Worm (Caenorhabditis elegans) whole organism, L4 larva: ENCODE data around the gene R05F9.9.

Experiments
- D1046.2 ChIP-seq: fragments of 200-800 bp; sonication (Bioruptor generic); IDR thresholded peaks from 2 replicates; pipeline ENCODE4 v1.3.6; 2022; ENCODE audit warnings: missing genetic modification characterization, missing compliant biosample characterization
- T26A8.4 ChIP-seq: fragments of 200-800 bp; sonication (Bioruptor generic); IDR thresholded peaks from 2 replicates; pipeline ENCODE4 v1.3.6; 2022; ENCODE audit warnings: missing genetic modification characterization, missing compliant biosample characterization
- Y105C5A.15 ChIP-seq: fragments of 200-800 bp; sonication (Bioruptor generic); IDR thresholded peaks from 2 replicates; pipeline ENCODE4 v1.3.6; 2022; ENCODE audit warnings: missing genetic modification characterization, missing compliant biosample characterization
- Y48G9A.11 ChIP-seq: fragments of 200-800 bp; sonication (Bioruptor generic); IDR thresholded peaks from 2 replicates; pipeline ENCODE4 v1.3.6; 2022; ENCODE audit warnings: missing genetic modification reagents, missing genetic modification characterization, missing compliant biosample characterization
- ZK337.2 ChIP-seq: fragments of 200-800 bp; sonication (Bioruptor generic); IDR thresholded peaks from 2 replicates; pipeline ENCODE4 v1.3.6; 2022; ENCODE audit warnings: missing genetic modification reagents, missing genetic modification characterization, missing compliant biosample characterization
- aha-1 ChIP-seq: fragments of 150-350 bp; peaks from one replicate; lab custom pipeline; 2014; ENCODE audit warnings: missing biosample characterization, missing genetic modification characterization
- aly-2 ChIP-seq: sonication (generic microtip); optimal IDR thresholded peaks from 2 replicates; lab custom pipeline; 2018; ENCODE audit warnings: missing biosample characterization, missing genetic modification characterization
- ama-1 ChIP-seq: fragments of 150-350 bp; optimal IDR thresholded peaks from 2 replicates; lab custom pipeline; 2014; ENCODE audit warnings: inconsistent platforms, mixed read lengths
- attf-4 ChIP-seq: sonication (generic microtip); optimal IDR thresholded peaks from 3 replicates; lab custom pipeline; 2017; ENCODE audit warnings: missing biosample characterization, missing genetic modification characterization
- cey-2 ChIP-seq: sonication (generic microtip); optimal IDR thresholded peaks from 3 replicates; lab custom pipeline; 2017; ENCODE audit warnings: missing genetic modification characterization, mild to moderate bottlenecking, missing compliant biosample characterization, antibody characterized with exemption, borderline replicate concordance; ENCODE audit not compliant: insufficient read depth
- ctbp-1 ChIP-seq: fragments of 200-800 bp; sonication (Bioruptor generic); IDR thresholded peaks from 2 replicates; pipeline ENCODE4 v1.3.6; 2022; ENCODE audit warnings: missing genetic modification reagents, missing genetic modification characterization, missing compliant biosample characterization
- daf-16 ChIP-seq, 3 experiments: sonication (generic microtip); optimal IDR thresholded peaks; 2 replicates each; lab custom pipeline; 2016 to 2017; ENCODE audit warnings: missing genetic modification characterization in 3 of 3, missing genetic modification reagents in 3 of 3, mild to moderate bottlenecking in 2 of 3, missing compliant biosample characterization in 2 of 3, missing biosample characterization in 1 of 3, moderate library complexity in 1 of 3
- daf-8 ChIP-seq: fragments of 200-800 bp; sonication (Bioruptor generic); IDR thresholded peaks from 2 replicates; pipeline ENCODE4 v1.3.6; 2022; ENCODE audit warnings: missing genetic modification characterization, missing compliant biosample characterization
- egl-43 ChIP-seq: fragments of 200-800 bp; sonication (Bioruptor generic); IDR thresholded peaks from 2 replicates; pipeline ENCODE4 v1.3.6; 2022; ENCODE audit warnings: missing genetic modification reagents, missing genetic modification characterization, missing compliant biosample characterization
- hif-1 ChIP-seq, 2 experiments: sonication (generic microtip); optimal IDR thresholded peaks; 2 replicates each; lab custom pipeline; 2016 to 2017; ENCODE audit warnings: missing compliant biosample characterization in 2 of 2, missing genetic modification characterization in 2 of 2, missing genetic modification reagents in 2 of 2, missing genotype in 2 of 2, mild to moderate bottlenecking in 1 of 2
- hlh-11 ChIP-seq: fragments of 200-800 bp; sonication (Bioruptor generic); optimal IDR thresholded peaks from 2 replicates; lab custom pipeline; 2018; ENCODE audit warnings: mild to moderate bottlenecking, missing genetic modification characterization, missing compliant biosample characterization
- jun-1 ChIP-seq: fragments of 150-350 bp; optimal IDR thresholded peaks from 2 replicates; lab custom pipeline; 2014; ENCODE audit warnings: missing biosample characterization, missing genetic modification reagents, missing genetic modification characterization
- lin-13 ChIP-seq: fragments of 150-350 bp; optimal IDR thresholded peaks from 2 replicates; lab custom pipeline; 2014; ENCODE audit warnings: missing biosample characterization, missing genetic modification reagents, missing genetic modification characterization
- lin-29 ChIP-seq: fragments of 200-800 bp; sonication (Bioruptor generic); IDR thresholded peaks from 2 replicates; pipeline ENCODE4 v1.3.6; 2022; ENCODE audit warnings: missing genetic modification reagents, missing genetic modification characterization, missing compliant biosample characterization
- lin-38 ChIP-seq: fragments of 200-800 bp; sonication (Bioruptor generic); IDR thresholded peaks from 2 replicates; pipeline ENCODE4 v1.3.6; 2022; ENCODE audit warnings: missing genetic modification reagents, missing genetic modification characterization, missing compliant biosample characterization
- madf-5 ChIP-seq, 2 experiments: fragments of 200-800 bp; sonication (Bioruptor generic); IDR thresholded peaks; 2 replicates each; pipeline ENCODE4 v1.3.6; 2022; ENCODE audit warnings: missing compliant biosample characterization in 2 of 2, missing genetic modification characterization in 2 of 2
- mxl-3 ChIP-seq: fragments of 200-800 bp; sonication (Bioruptor generic); optimal IDR thresholded peaks from 2 replicates; lab custom pipeline; 2018; ENCODE audit warnings: mild to moderate bottlenecking, missing genetic modification characterization, missing compliant biosample characterization
- nhr-11 ChIP-seq: fragments of 150-350 bp; optimal IDR thresholded peaks from 2 replicates; lab custom pipeline; 2014; ENCODE audit warnings: missing biosample characterization, missing genetic modification characterization
- nhr-111 ChIP-seq: fragments of 200-800 bp; sonication (Bioruptor generic); optimal IDR thresholded peaks from 2 replicates; lab custom pipeline; 2018; ENCODE audit warnings: mild to moderate bottlenecking, missing genetic modification characterization, missing compliant biosample characterization
- nhr-41 ChIP-seq: fragments of 200-800 bp; sonication (Bioruptor generic); IDR thresholded peaks from 2 replicates; pipeline ENCODE4 v1.3.6; 2022; ENCODE audit warnings: missing genetic modification reagents, missing genetic modification characterization, missing compliant biosample characterization
- nhr-42 ChIP-seq: fragments of 200-800 bp; sonication (Bioruptor generic); IDR thresholded peaks from 2 replicates; pipeline ENCODE4 v1.3.6; 2022; ENCODE audit warnings: missing genetic modification characterization, missing compliant biosample characterization
- nhr-48 ChIP-seq: sonication (generic microtip); optimal IDR thresholded peaks from 2 replicates; lab custom pipeline; 2016; ENCODE audit warnings: mild to moderate bottlenecking, missing genetic modification characterization, missing compliant biosample characterization
- nhr-77 ChIP-seq: fragments of 150-350 bp; optimal IDR thresholded peaks from 2 replicates; lab custom pipeline; 2014; ENCODE audit warnings: missing biosample characterization, missing genetic modification characterization
- pha-4 ChIP-seq, 2 experiments: fragments of 150-350 bp in 1 of 2; fragments of 200-800 bp in 1 of 2; sonication (Bioruptor generic) in 1 of 2; IDR thresholded peaks in 1 of 2; optimal IDR thresholded peaks in 1 of 2; 2 replicates each; pipeline versions ENCODE4 v1.3.6 to Lab custom; 2014 to 2022; ENCODE audit warnings: missing genetic modification characterization in 2 of 2, missing genetic modification reagents in 2 of 2, missing biosample characterization in 1 of 2, missing compliant biosample characterization in 1 of 2
- php-3 ChIP-seq: fragments of 200-800 bp; sonication (Bioruptor generic); IDR thresholded peaks from 2 replicates; pipeline ENCODE4 v1.3.6; 2022; ENCODE audit warnings: missing genetic modification reagents, missing genetic modification characterization, missing compliant biosample characterization
- rbr-2 ChIP-seq: sonication (generic microtip); optimal IDR thresholded peaks from 2 replicates; lab custom pipeline; 2016; ENCODE audit warnings: missing genotype, missing genetic modification characterization, missing compliant biosample characterization
- saeg-2 ChIP-seq: fragments of 200-800 bp; sonication (Bioruptor generic); IDR thresholded peaks from 2 replicates; pipeline ENCODE4 v1.3.6; 2022; ENCODE audit warnings: missing genetic modification reagents, missing genetic modification characterization, missing compliant biosample characterization
- set-16 ChIP-seq: fragments of 200-800 bp; sonication (Bioruptor generic); IDR thresholded peaks from 2 replicates; pipeline ENCODE4 v1.3.6; 2022; ENCODE audit warnings: missing genetic modification reagents, missing genetic modification characterization, missing compliant biosample characterization
- snpc-1.2 ChIP-seq: fragments of 200-800 bp; sonication (Bioruptor generic); IDR thresholded peaks from 2 replicates; pipeline ENCODE4 v1.3.6; 2022; ENCODE audit warnings: missing genetic modification reagents, missing genetic modification characterization, missing compliant biosample characterization
- spr-1 ChIP-seq: sonication (generic microtip); optimal IDR thresholded peaks from 2 replicates; lab custom pipeline; 2016; ENCODE audit warnings: mild to moderate bottlenecking, missing genetic modification characterization, missing compliant biosample characterization
- tag-97 ChIP-seq: fragments of 200-800 bp; sonication (Bioruptor generic); IDR thresholded peaks from 2 replicates; pipeline ENCODE4 v1.3.6; 2022; ENCODE audit warnings: missing genetic modification characterization, missing compliant biosample characterization
- vab-7 ChIP-seq: fragments of 200-800 bp; sonication (Bioruptor generic); IDR thresholded peaks from 2 replicates; pipeline ENCODE4 v1.3.6; 2022; ENCODE audit warnings: missing genetic modification reagents, missing genetic modification characterization, missing compliant biosample characterization
- zfp-3 ChIP-seq: fragments of 200-800 bp; sonication (Bioruptor generic); conservative IDR thresholded peaks from 2 replicates; pipeline ENCODE4 v1.3.6; 2022; ENCODE audit warnings: missing genetic modification reagents, missing genetic modification characterization, missing compliant biosample characterization
- zip-11 ChIP-seq: fragments of 200-800 bp; sonication (Bioruptor generic); IDR thresholded peaks from 2 replicates; pipeline ENCODE4 v1.3.6; 2022; ENCODE audit warnings: missing genetic modification characterization, missing compliant biosample characterization
- zip-2 ChIP-seq: fragments of 150-350 bp; optimal IDR thresholded peaks from 2 replicates; lab custom pipeline; 2014; ENCODE audit warnings: missing biosample characterization, missing genetic modification characterization

R05F9.9 gene

ce11 chrII:4857873-4858364 is 44.0 kb downstream of the R05F9.9 start, which contains the start of gene F11G11.5:
F11G11.5 (plus strand) TSS chrII:4857923.
- TF ChIP-seq nhr-111 (GFP tag; lab: Kevin White, UChicago) (no peak), aly-2 (tag; lab: Kevin White, UChicago) (no peak), rbr-2 (tag; lab: Kevin White, UChicago) (no peak), ctbp-1 (GFP tag; lab: Robert Waterston, UW) (no peak), hlh-11 (no peak), zfp-3 (GFP tag; lab: Robert Waterston, UW) (no peak), php-3 (GFP tag; lab: Robert Waterston, UW) (0 out of 2 replicates have a peak, but pooled peaks have one; percentile 6), ama-1 (lab: Kevin White, UChicago) (peak; percentile 25), mxl-3 (GFP tag; lab: Kevin White, UChicago) (no peak), nhr-11 (tag; lab: Kevin White, UChicago) (no peak), pha-4 (GFP tag; IDR thresholded peaks at IDR 0.05; lab: Robert Waterston, UW) (peak; percentile 30; the same call in 1 of the 2 replicates), pha-4 (tag; optimal IDR thresholded peaks at IDR 0.05; lab: Kevin White, UChicago) (no peak), madf-5 (GFP tag; IDR thresholded peaks at IDR 0.05; lab: Robert Waterston, UW) (no peak), T26A8.4 (GFP tag; lab: Robert Waterston, UW) (peak; percentile 70), attf-4 (tag; lab: Kevin White, UChicago) (no peak), cey-2 (tag; lab: Kevin White, UChicago) (no peak), egl-43 (GFP tag; lab: Robert Waterston, UW) (peak; percentile 67; the same call in 1 of the 2 replicates), D1046.2 (GFP tag; lab: Robert Waterston, UW) (0 out of 2 replicates have a peak, but pooled peaks have one; percentile 48), ZK337.2 (no peak), spr-1 (no peak), Y48G9A.11 (GFP tag; lab: Robert Waterston, UW) (0 out of 2 replicates have a peak, but pooled peaks have one; percentile 33), nhr-48 (tag; lab: Kevin White, UChicago) (no peak), vab-7 (GFP tag; lab: Robert Waterston, UW) (no peak), snpc-1.2 (GFP tag; lab: Robert Waterston, UW) (no peak; the same call in 1 of the 2 replicates), nhr-77 (no peak), saeg-2 (GFP tag; lab: Robert Waterston, UW) (no peak), aha-1 (no peak), zip-2 (tag; lab: Kevin White, UChicago) (no peak), zip-11 (no peak), set-16 (peak; percentile 67), lin-13 (GFP tag; lab: Kevin White, UChicago) (no peak), Y105C5A.15 (GFP tag; lab: Robert Waterston, UW) (no peak), lin-29 (GFP tag; lab: Robert Waterston, UW) (no peak), tag-97 (GFP tag; lab: Robert Waterston, UW) (no peak), lin-38 (GFP tag; lab: Robert Waterston, UW) (peak; percentile 35; the same call in 1 of the 2 replicates), hif-1 (tag; optimal IDR thresholded peaks at IDR 0.05; lab: Kevin White, UChicago) (no peak), daf-16 (GFP tag; optimal IDR thresholded peaks at IDR 0.05; lab: Kevin White, UChicago) (no peak), daf-16 (tag; optimal IDR thresholded peaks at IDR 0.05; lab: Kevin White, UChicago) (peak; percentile 1), nhr-41 (no peak), nhr-42 (GFP tag; lab: Robert Waterston, UW) (no peak), jun-1 (no peak), daf-8 (GFP tag; lab: Robert Waterston, UW) (no peak)
